Worm (Caenorhabditis elegans): ENCODE results near the gene sri-29.

sri-29 gene

DNA sequence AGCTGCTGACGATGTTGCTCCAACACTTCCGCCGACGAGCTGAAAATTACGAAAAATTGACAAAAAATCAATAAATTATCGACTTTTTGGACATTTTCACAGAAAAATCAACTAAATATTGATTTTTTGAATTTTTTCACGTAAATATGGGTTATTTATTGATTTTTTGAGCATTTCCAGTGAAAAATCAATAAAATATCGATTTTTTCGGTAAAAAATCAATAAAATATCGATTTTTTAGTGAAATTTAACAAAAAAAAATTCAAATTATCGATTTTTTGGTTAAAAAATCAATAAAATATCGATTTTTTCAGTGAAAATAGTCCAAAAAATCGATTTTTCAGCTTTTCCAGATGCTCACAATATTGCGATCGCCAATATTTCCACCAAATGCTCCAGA lies 26.1 kb downstream of the sri-29 start:
- TF ChIP-seq nhr-120 (GFP tag; IDR thresholded peaks at IDR 0.05) (no peak), F37B4.10 (GFP tag; IDR thresholded peaks at IDR 0.05) (no peak), lsy-27 (tag; optimal IDR thresholded peaks at IDR 0.05; ENCODE audit: borderline replicate concordance, insufficient read depth) (no peak), tbx-9 (tag; optimal IDR thresholded peaks at IDR 0.05; ENCODE audit: borderline replicate concordance) (no peak), hmg-1.2 (GFP tag; IDR thresholded peaks at IDR 0.05) (no peak), T26A5.8 (tag; optimal IDR thresholded peaks at IDR 0.05) (no peak), dpff-1 (tag; optimal IDR thresholded peaks at IDR 0.05) (no peak), Y53F4B.3 (GFP tag; IDR thresholded peaks at IDR 0.05) (no peak), ceh-40 (GFP tag; IDR thresholded peaks at IDR 0.05) (no peak), egl-18 (GFP tag; IDR thresholded peaks at IDR 0.05) (no peak), rcor-1 (GFP tag; IDR thresholded peaks at IDR 0.05) (no peak), C06A6.2 (GFP tag; conservative IDR thresholded peaks at IDR 0.05) (no peak), sea-2 (GFP tag; IDR thresholded peaks at IDR 0.05) (no peak), Y56A3A.18 (GFP tag; IDR thresholded peaks at IDR 0.05) (no peak), let-607 (tag; optimal IDR thresholded peaks at IDR 0.05) (no peak)

- TF ChIP-seq let-607 (tag; optimal IDR thresholded peaks at IDR 0.05) (peak; percentile 78 to 92), atf-7 (tag; optimal IDR thresholded peaks at IDR 0.05) (no peak)
These were observed 27.1 kb downstream of the sri-29 start, which contains the start of gene Y25C1A.7 for ce11 chrII:3071012-3071749. Gene Y25C1A.7 (minus strand): TSS chrII:3071062.

DNA sequence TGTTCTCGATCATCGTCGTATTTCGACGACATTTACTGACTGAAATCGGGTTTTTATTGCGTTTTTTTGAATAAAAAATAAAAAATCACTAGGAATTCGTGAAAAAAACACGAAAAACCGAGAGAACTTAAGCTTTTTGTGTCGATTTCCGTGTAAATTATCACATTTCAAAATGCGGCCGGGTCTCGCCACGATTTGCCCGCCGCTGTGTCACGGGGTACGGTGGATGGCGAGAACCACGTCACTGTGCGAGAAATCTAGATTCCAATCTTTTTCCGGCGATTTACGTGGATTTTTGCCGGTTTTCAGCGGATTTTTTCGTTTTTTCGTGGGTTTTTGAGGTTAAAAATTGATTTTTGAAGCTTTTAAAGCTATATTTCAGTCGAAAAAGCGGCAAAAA lies 32.8 kb downstream of the sri-29 start, which contains the start of gene Y25C1A.8:
Gene Y25C1A.8, minus strand, starts transcription at position 45 of the 400 bp plus-strand sequence.
- TF ChIP-seq pha-4 (tag; optimal IDR thresholded peaks at IDR 0.05), result peak; percentile 24
- TF ChIP-seq ztf-22 (GFP tag; optimal IDR thresholded peaks at IDR 0.05), result no peak
- TF ChIP-seq attf-6 (GFP tag; IDR thresholded peaks at IDR 0.05), result no peak
- peak; percentile 74 for TF ChIP-seq gei-17 (GFP tag; optimal IDR thresholded peaks at IDR 0.05)
- TF ChIP-seq bed-2 (GFP tag; IDR thresholded peaks at IDR 0.05), result no peak
- TF ChIP-seq ceh-58 (GFP tag; IDR thresholded peaks at IDR 0.05), result no peak
- TF ChIP-seq unc-130 (GFP tag; optimal IDR thresholded peaks at IDR 0.05), result no peak
- no peak; the same call in 1 of the 2 replicates for TF ChIP-seq Y56A3A.18 (GFP tag; IDR thresholded peaks at IDR 0.05)
- no peak for TF ChIP-seq ccch-3 (GFP tag; optimal IDR thresholded peaks at IDR 0.05)
- TF ChIP-seq lin-54 (GFP tag; optimal IDR thresholded peaks at IDR 0.05), result peak; percentile 90
- TF ChIP-seq F52B5.7 (tag; optimal IDR thresholded peaks at IDR 0.05), result no peak
- TF ChIP-seq repo-1 (tag; optimal IDR thresholded peaks at IDR 0.05), result peak; percentile 91
- TF ChIP-seq dpl-1 (GFP tag; optimal IDR thresholded peaks at IDR 0.05), result peak; percentile 37
- no peak for TF ChIP-seq hrde-1 (tag; optimal IDR thresholded peaks at IDR 0.05; ENCODE audit: borderline replicate concordance)
- peak; percentile 96 for TF ChIP-seq B0336.3 (GFP tag; IDR thresholded peaks at IDR 0.05)
- TF ChIP-seq nhr-179 (tag; optimal IDR thresholded peaks at IDR 0.05), result no peak
- peak; percentile 97 for TF ChIP-seq lsl-1 (GFP tag; optimal IDR thresholded peaks at IDR 0.05)
- TF ChIP-seq F22D6.2 (tag; optimal IDR thresholded peaks at IDR 0.05), result peak; percentile 70
- no peak for TF ChIP-seq hmg-20 (GFP tag; IDR thresholded peaks at IDR 0.05)
- peak; percentile 70 for TF ChIP-seq K12H6.12 (tag; optimal IDR thresholded peaks at IDR 0.05)
- no peak for TF ChIP-seq unc-62 (GFP tag; optimal IDR thresholded peaks at IDR 0.05)
- TF ChIP-seq dpff-1 (tag; optimal IDR thresholded peaks at IDR 0.05), result no peak
- TF ChIP-seq fkh-3 (tag; optimal IDR thresholded peaks at IDR 0.05), result no peak
- peak; percentile 52 for TF ChIP-seq ztf-18 (tag; optimal IDR thresholded peaks at IDR 0.05)
- no peak for TF ChIP-seq ztf-6 (GFP tag; IDR thresholded peaks at IDR 0.05)
- TF ChIP-seq F57C9.4 (tag; optimal IDR thresholded peaks at IDR 0.05), result peak; percentile 67
- peak; percentile 40 for TF ChIP-seq B0035.1 (tag; optimal IDR thresholded peaks at IDR 0.05)
- peak; percentile 36 for TF ChIP-seq B0261.1 (tag; optimal IDR thresholded peaks at IDR 0.05)
- TF ChIP-seq zim-3 (tag; optimal IDR thresholded peaks at IDR 0.05), result peak; percentile 53
- TF ChIP-seq ztf-28 (GFP tag; IDR thresholded peaks at IDR 0.05), result peak; percentile 56; the same call in 1 of the 2 replicates
- peak; percentile 24 for TF ChIP-seq rpc-1 (optimal IDR thresholded peaks at IDR 0.05)
- no peak for TF ChIP-seq rpc-1 (tag; optimal IDR thresholded peaks at IDR 0.05)
- TF ChIP-seq let-607 (tag; optimal IDR thresholded peaks at IDR 0.05), result peak; percentile 97 to 98
